Worm (Caenorhabditis elegans): Measurements from ENCODE around the gene F08D12.3.

The F08D12.3 gene

ce11 chrII:2749595-2750048 lies 29.7 kb upstream of the F08D12.3 start, which contains the start of gene F29A7.4:
TSS of gene F29A7.4 (plus strand) at chrII:2749998.
- peak; percentile 64 for TF ChIP-seq elt-2 (tag; optimal IDR thresholded peaks at IDR 0.05)
- TF ChIP-seq nhr-23 (tag; optimal IDR thresholded peaks at IDR 0.05) = no peak
- TF ChIP-seq pqm-1 (tag; optimal IDR thresholded peaks at IDR 0.05) = peak; percentile 58
- no peak for TF ChIP-seq lin-15B (tag; optimal IDR thresholded peaks at IDR 0.05)

- no peak for TF ChIP-seq nhr-43 (tag; optimal IDR thresholded peaks at IDR 0.05; ENCODE audit: poor library complexity, severe bottlenecking)
- no peak for TF ChIP-seq elt-3 (tag; optimal IDR thresholded peaks at IDR 0.05)
- no peak for TF ChIP-seq aly-2 (tag; optimal IDR thresholded peaks at IDR 0.05)
- TF ChIP-seq elt-2 (tag; optimal IDR thresholded peaks at IDR 0.05) = peak; percentile 14
Measured at ce11 chrII:2751278-2751677, 28.1 kb upstream of the F08D12.3 start.

ce11 chrII:2752536-2752935 lies 26.8 kb upstream of the F08D12.3 start, which contains the start of gene F29A7.6:
TSS of gene F29A7.6 (minus strand) at chrII:2752611.
- TF ChIP-seq ZK546.5 (tag; optimal IDR thresholded peaks at IDR 0.05) (no peak), unc-39 (tag; optimal IDR thresholded peaks at IDR 0.05) (no peak), nhr-43 (tag; optimal IDR thresholded peaks at IDR 0.05; ENCODE audit: poor library complexity, severe bottlenecking) (peak; percentile 47), lin-39 (tag; optimal IDR thresholded peaks at IDR 0.05) (peak; percentile 38), fos-1 (tag; optimal IDR thresholded peaks at IDR 0.05) (no peak), pqm-1 (tag; optimal IDR thresholded peaks at IDR 0.05) (peak; percentile 12), lin-15B (tag; optimal IDR thresholded peaks at IDR 0.05) (peak; percentile 79), mdl-1 (tag; optimal IDR thresholded peaks at IDR 0.05) (no peak), eor-1 (tag; optimal IDR thresholded peaks at IDR 0.05) (no peak), nhr-28 (tag; optimal IDR thresholded peaks at IDR 0.05) (no peak), pha-4 (tag; optimal IDR thresholded peaks at IDR 0.05) (no peak), nhr-11 (tag; optimal IDR thresholded peaks at IDR 0.05) (no peak), lsy-12 (tag; optimal IDR thresholded peaks at IDR 0.05) (no peak), skn-1 (tag; optimal IDR thresholded peaks at IDR 0.05) (no peak), nhr-12 (tag; optimal IDR thresholded peaks at IDR 0.05) (no peak), zag-1 (tag; optimal IDR thresholded peaks at IDR 0.05) (no peak), snpc-4 (tag; optimal IDR thresholded peaks at IDR 0.05) (peak; percentile 71), ceh-82 (tag; optimal IDR thresholded peaks at IDR 0.05) (no peak), nhr-67 (tag; optimal IDR thresholded peaks at IDR 0.05) (no peak), elt-2 (tag; optimal IDR thresholded peaks at IDR 0.05) (peak; percentile 25), nhr-23 (tag; optimal IDR thresholded peaks at IDR 0.05) (peak; percentile 30), R02D3.7 (tag; optimal IDR thresholded peaks at IDR 0.05) (peak; percentile 12), daf-12 (tag; optimal IDR thresholded peaks at IDR 0.05) (no peak), nhr-76 (tag; optimal IDR thresholded peaks at IDR 0.05) (no peak)

- TF ChIP-seq aly-2 (tag; optimal IDR thresholded peaks at IDR 0.05) = no peak
- TF ChIP-seq hmg-11 (tag; optimal IDR thresholded peaks at IDR 0.05) = no peak
- TF ChIP-seq unc-39 (tag; optimal IDR thresholded peaks at IDR 0.05) = no peak
- no peak for TF ChIP-seq fkh-2 (tag; optimal IDR thresholded peaks at IDR 0.05)
- TF ChIP-seq jun-1 (tag; optimal IDR thresholded peaks at IDR 0.05) = no peak
- TF ChIP-seq unc-62 (GFP tag; optimal IDR thresholded peaks at IDR 0.05) = no peak
Measured at ce11 chrII:2752999-2753398, 26.4 kb upstream of the F08D12.3 start, which contains the start of gene F29A7.3. TSS of gene F29A7.3 (plus strand) at chrII:2753299.

- TF ChIP-seq nhr-76 (tag; optimal IDR thresholded peaks at IDR 0.05) (no peak), ceh-28 (tag; optimal IDR thresholded peaks at IDR 0.05) (no peak), ama-1 (optimal IDR thresholded peaks at IDR 0.05) (no peak), lin-15B (tag; optimal IDR thresholded peaks at IDR 0.05) (no peak), daf-12 (tag; optimal IDR thresholded peaks at IDR 0.05) (no peak)
Measured at ce11 chrII:2754595-2754994, 24.8 kb upstream of the F08D12.3 start.

- no peak for TF ChIP-seq fos-1 (tag; optimal IDR thresholded peaks at IDR 0.05)
- TF ChIP-seq tbx-2 (tag; optimal IDR thresholded peaks at IDR 0.05) = no peak
- no peak for TF ChIP-seq ceh-28 (tag; optimal IDR thresholded peaks at IDR 0.05)
- TF ChIP-seq nhr-76 (tag; optimal IDR thresholded peaks at IDR 0.05) = no peak
- TF ChIP-seq hmg-11 (tag; optimal IDR thresholded peaks at IDR 0.05) = no peak
- no peak for TF ChIP-seq sea-2 (GFP tag; optimal IDR thresholded peaks at IDR 0.05)
- no peak for TF ChIP-seq nhr-43 (tag; optimal IDR thresholded peaks at IDR 0.05; ENCODE audit: poor library complexity, severe bottlenecking)
- TF ChIP-seq lin-39 (tag; optimal IDR thresholded peaks at IDR 0.05) = no peak
- no peak for TF ChIP-seq nhr-25 (tag; optimal IDR thresholded peaks at IDR 0.05)
- TF ChIP-seq nhr-28 (tag; optimal IDR thresholded peaks at IDR 0.05) = no peak
- no peak for TF ChIP-seq ceh-9 (tag; optimal IDR thresholded peaks at IDR 0.05)
- TF ChIP-seq pha-4 (tag; optimal IDR thresholded peaks at IDR 0.05) = no peak
- TF ChIP-seq elt-1 (tag; optimal IDR thresholded peaks at IDR 0.05) = no peak
- TF ChIP-seq nhr-12 (tag; optimal IDR thresholded peaks at IDR 0.05) = no peak
- TF ChIP-seq elt-2 (tag; optimal IDR thresholded peaks at IDR 0.05) = no peak
- TF ChIP-seq unc-62 (GFP tag; optimal IDR thresholded peaks at IDR 0.05) = no peak
- TF ChIP-seq ceh-82 (tag; optimal IDR thresholded peaks at IDR 0.05) = no peak
Measured at ce11 chrII:2756351-2756750, 23.0 kb upstream of the F08D12.3 start.
